Worm (Caenorhabditis elegans) whole organism, mixed stage, embryonic: ENCODE data around the gene ham-1.

Source experiments
- blmp-1 ChIP-seq: fragments of 150-350 bp; optimal IDR thresholded peaks from 2 replicates; lab custom pipeline; 2014; ENCODE audit warnings: missing biosample characterization, missing genetic modification characterization
- ceh-83 ChIP-seq: fragments of 200-800 bp; sonication (Bioruptor generic); optimal IDR thresholded peaks from 2 replicates; lab custom pipeline; 2018; ENCODE audit warnings: mild to moderate bottlenecking, missing genetic modification characterization, missing compliant biosample characterization
- elt-3 ChIP-seq: fragments of 150-350 bp; optimal IDR thresholded peaks from 2 replicates; lab custom pipeline; 2014; ENCODE audit warnings: missing biosample characterization, missing genetic modification characterization
- lin-13 ChIP-seq: fragments of 150-350 bp; optimal IDR thresholded peaks from 2 replicates; lab custom pipeline; 2014; ENCODE audit warnings: missing biosample characterization, missing genetic modification characterization
- nhr-12 ChIP-seq: fragments of 150-350 bp; optimal IDR thresholded peaks from 2 replicates; lab custom pipeline; 2014; ENCODE audit warnings: missing biosample characterization, missing genetic modification characterization
- nhr-237 ChIP-seq: fragments of 150-350 bp; optimal IDR thresholded peaks from 2 replicates; lab custom pipeline; 2014; ENCODE audit warnings: missing biosample characterization, missing genetic modification characterization
- nhr-28 ChIP-seq: fragments of 150-350 bp; optimal IDR thresholded peaks from 2 replicates; lab custom pipeline; 2014; ENCODE audit warnings: missing biosample characterization, missing genetic modification characterization
- snpc-4 ChIP-seq: fragments of 150-350 bp; optimal IDR thresholded peaks from 2 replicates; lab custom pipeline; 2014; ENCODE audit warnings: missing biosample characterization, missing genetic modification characterization
- unc-39 ChIP-seq: fragments of 150-350 bp; optimal IDR thresholded peaks from 2 replicates; lab custom pipeline; 2014; ENCODE audit warnings: missing biosample characterization, missing genetic modification characterization
- unc-62 ChIP-seq: fragments of 150-350 bp; optimal IDR thresholded peaks from 2 replicates; lab custom pipeline; 2014; ENCODE audit warnings: missing biosample characterization, missing genetic modification reagents, missing genetic modification characterization

ce11 chrIV:12540242-12540641 lies 1.7 kb upstream of the ham-1 start:
- TF ChIP-seq elt-3 (tag; lab: Kevin White, UChicago) = no peak
- TF ChIP-seq ceh-83 = no peak
- no peak for TF ChIP-seq nhr-237
- no peak for TF ChIP-seq nhr-28 (tag; lab: Kevin White, UChicago)
- no peak for TF ChIP-seq unc-62 (GFP tag; lab: Kevin White, UChicago)
- TF ChIP-seq blmp-1 (tag; lab: Kevin White, UChicago) = no peak
- TF ChIP-seq snpc-4 = no peak
- no peak for TF ChIP-seq unc-39 (tag; lab: Kevin White, UChicago)
- TF ChIP-seq lin-13 (tag; lab: Kevin White, UChicago) = no peak
- no peak for TF ChIP-seq nhr-12
